Worm (Caenorhabditis elegans) whole organism, midembryonic: ENCODE results near the gene K02A2.1.

Experiments used
- T22C8.4 ChIP-seq: fragments of 200-800 bp; sonication (Bioruptor generic); IDR thresholded peaks from 2 replicates; pipeline ENCODE4 v1.3.6; 2022; ENCODE audit warnings: missing genetic modification characterization, missing compliant biosample characterization
- cog-1 ChIP-seq: sonication (generic microtip); optimal IDR thresholded peaks from 2 replicates; lab custom pipeline; 2016; ENCODE audit warnings: missing genetic modification characterization, missing compliant biosample characterization
- flt-1 ChIP-seq: fragments of 200-800 bp; sonication (Bioruptor generic); IDR thresholded peaks from 2 replicates; pipeline ENCODE4 v1.3.6; 2022; ENCODE audit warnings: missing genetic modification characterization, missing compliant biosample characterization
- klf-2 ChIP-seq: fragments of 200-800 bp; sonication (Bioruptor generic); conservative IDR thresholded peaks from 2 replicates; pipeline ENCODE4 v1.3.6; 2022; ENCODE audit warnings: missing genetic modification reagents, missing genetic modification characterization, missing compliant biosample characterization
- med-1 ChIP-seq: sonication (generic microtip); optimal IDR thresholded peaks from 2 replicates; lab custom pipeline; 2017; ENCODE audit warnings: missing genetic modification characterization, mild to moderate bottlenecking, missing compliant biosample characterization, antibody characterized with exemption, missing genetic modification reagents; ENCODE audit not compliant: insufficient read depth
- ref-1 ChIP-seq: fragments of 200-800 bp; sonication (Bioruptor generic); conservative IDR thresholded peaks from 2 replicates; pipeline ENCODE4 v1.3.6; 2022; ENCODE audit warnings: missing genetic modification reagents, missing genetic modification characterization, missing compliant biosample characterization
- tab-1 ChIP-seq: fragments of 200-800 bp; sonication (Bioruptor generic); IDR thresholded peaks from 2 replicates; pipeline ENCODE4 v1.3.6; 2022; ENCODE audit warnings: missing genetic modification characterization, missing compliant biosample characterization
- ztf-23 ChIP-seq: fragments of 200-800 bp; sonication (Bioruptor generic); IDR thresholded peaks from 2 replicates; pipeline ENCODE4 v1.3.6; 2022; ENCODE audit warnings: missing genetic modification reagents, missing genetic modification characterization, missing compliant biosample characterization
- ztf-29 ChIP-seq: fragments of 200-800 bp; sonication (Bioruptor generic); IDR thresholded peaks from 2 replicates; pipeline ENCODE4 v1.3.6; 2022; ENCODE audit warnings: missing genetic modification reagents, missing genetic modification characterization, missing compliant biosample characterization

K02A2.1 gene

ce11 chrII:7478487-7479234, 43.6 kb downstream of the K02A2.1 start, which contains the start of the genes aka-1 and ubc-6:
Gene aka-1, minus strand, starts transcription at chrII:7478537.
Gene ubc-6, plus strand, starts transcription at chrII:7479187.
- TF ChIP-seq ref-1 (0 out of 2 replicates have a peak, but pooled peaks have one; percentile 33), flt-1 (GFP tag; lab: Robert Waterston, UW) (peak; percentile 74), cog-1 (tag; lab: Kevin White, UChicago) (peak; percentile 45), ztf-23 (peak; percentile 80), klf-2 (peak; percentile 66), T22C8.4 (GFP tag; lab: Robert Waterston, UW) (peak; percentile 64), ztf-29 (GFP tag; lab: Robert Waterston, UW) (no peak; the same call in 1 of the 2 replicates), med-1 (GFP tag; lab: Kevin White, UChicago) (no peak), tab-1 (GFP tag; lab: Robert Waterston, UW) (peak; percentile 78; the same call in 1 of the 2 replicates)

DNA sequence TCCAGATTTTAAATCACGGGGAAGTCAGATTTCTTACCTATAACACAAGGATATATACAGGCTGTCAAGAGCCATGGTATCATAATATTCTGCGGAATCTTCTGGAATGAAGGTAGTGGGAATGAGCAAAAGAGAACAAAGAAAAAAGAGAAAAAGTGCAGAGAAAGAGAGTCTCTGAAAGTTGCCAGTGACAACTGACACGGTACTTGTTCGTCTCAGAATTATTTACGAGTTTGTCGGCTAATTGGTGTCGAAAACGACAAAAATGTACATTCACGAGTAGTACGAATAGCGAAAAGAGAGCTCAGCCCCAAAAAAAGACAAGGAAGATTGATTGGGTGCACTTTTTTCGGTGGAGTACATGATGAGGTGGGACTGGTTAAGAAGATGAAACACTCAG, 48.0 kb downstream of the K02A2.1 start, which contains the start of gene cah-2:
TSS of gene cah-2 (minus strand) at position 101 of the 400 bp plus-strand sequence.
- TF ChIP-seq flt-1 (GFP tag; lab: Robert Waterston, UW) (no peak), T22C8.4 (GFP tag; lab: Robert Waterston, UW) (no peak), tab-1 (GFP tag; lab: Robert Waterston, UW) (no peak), klf-2 (no peak), cog-1 (tag; lab: Kevin White, UChicago) (no peak), med-1 (GFP tag; lab: Kevin White, UChicago) (no peak), ref-1 (no peak), ztf-23 (no peak), ztf-29 (GFP tag; lab: Robert Waterston, UW) (no peak)
